Fruit fly (Drosophila melanogaster) whole organism, prepupa: ENCODE results near the gene VhaM9.7-c.

ENCODE experiments used
- Blimp-1 ChIP-seq: fragments of 200-800 bp; sonication (Bioruptor generic); optimal IDR thresholded peaks from 3 replicates; lab custom pipeline; 2017; ENCODE audit warnings: missing biosample characterization, missing genetic modification characterization, mild to moderate bottlenecking, moderate library complexity, missing genetic modification reagents
- CG10631 ChIP-seq: fragments of 200-800 bp; sonication (Bioruptor generic); optimal IDR thresholded peaks from 2 replicates; lab custom pipeline; 2016; ENCODE audit warnings: missing biosample characterization, missing genetic modification characterization
- CG10669 ChIP-seq: fragments of 200-800 bp; sonication (Bioruptor generic); optimal IDR thresholded peaks from 3 replicates; lab custom pipeline; 2018; ENCODE audit warnings: missing biosample characterization, mild to moderate bottlenecking, missing genetic modification characterization, moderate library complexity
- CG11294 ChIP-seq: fragments of 200-800 bp; sonication (Bioruptor generic); IDR thresholded peaks from 2 replicates; pipeline ENCODE4 v1.3.6; 2022; ENCODE audit warnings: missing biosample characterization, missing genetic modification characterization
- CG11762 ChIP-seq: fragments of 200-800 bp; sonication (Bioruptor generic); optimal IDR thresholded peaks from 3 replicates; lab custom pipeline; 2016; ENCODE audit warnings: missing biosample characterization, missing genetic modification characterization; ENCODE audit not compliant: insufficient read depth
- CG1621 ChIP-seq: fragments of 200-800 bp; sonication (Bioruptor generic); optimal IDR thresholded peaks from 3 replicates; lab custom pipeline; 2018; ENCODE audit warnings: missing biosample characterization, mild to moderate bottlenecking, missing genetic modification characterization
- CG16779 ChIP-seq: fragments of 200-800 bp; sonication (Bioruptor generic); optimal IDR thresholded peaks from 3 replicates; lab custom pipeline; 2017; ENCODE audit warnings: missing biosample characterization, mild to moderate bottlenecking, missing genetic modification characterization
- CG32006 ChIP-seq: fragments of 200-800 bp; sonication (Bioruptor generic); optimal IDR thresholded peaks from 3 replicates; lab custom pipeline; 2017; ENCODE audit warnings: missing biosample characterization, mild to moderate bottlenecking, missing genetic modification characterization
- CG34406 ChIP-seq: fragments of 200-800 bp; sonication (Bioruptor generic); optimal IDR thresholded peaks from 3 replicates; lab custom pipeline; 2016; ENCODE audit warnings: missing biosample characterization, missing genetic modification characterization
- CG3919 ChIP-seq: fragments of 200-800 bp; sonication (Bioruptor generic); optimal IDR thresholded peaks from 3 replicates; lab custom pipeline; 2016; ENCODE audit warnings: missing biosample characterization, missing genetic modification characterization
- CG6163 ChIP-seq: fragments of 200-800 bp; sonication (Bioruptor generic); IDR thresholded peaks from 3 replicates; pipeline ENCODE4 v1.3.6; 2022; ENCODE audit warnings: missing biosample characterization, missing genetic modification characterization
- CG6276 ChIP-seq: fragments of 200-800 bp; sonication (Bioruptor generic); optimal IDR thresholded peaks from 2 replicates; lab custom pipeline; 2017; ENCODE audit warnings: missing biosample characterization, mild to moderate bottlenecking, missing genetic modification characterization
- CG6808 ChIP-seq: fragments of 200-800 bp; sonication (Bioruptor generic); optimal IDR thresholded peaks from 3 replicates; lab custom pipeline; 2017; ENCODE audit warnings: missing biosample characterization, missing genetic modification characterization, mild to moderate bottlenecking, moderate library complexity, missing genetic modification reagents
- CG7368 ChIP-seq: fragments of 200-800 bp; sonication (Bioruptor generic); optimal IDR thresholded peaks from 3 replicates; lab custom pipeline; 2016; ENCODE audit warnings: missing biosample characterization, missing genetic modification characterization
- CG8119 ChIP-seq: fragments of 200-800 bp; sonication (Bioruptor generic); IDR thresholded peaks from 3 replicates; pipeline ENCODE4 v1.3.6; 2022; ENCODE audit warnings: missing biosample characterization, missing genetic modification characterization
- CG8319 ChIP-seq: fragments of 200-800 bp; sonication (Bioruptor generic); optimal IDR thresholded peaks from 3 replicates; lab custom pipeline; 2016; ENCODE audit warnings: missing biosample characterization, missing genetic modification characterization
- CG8632 ChIP-seq: fragments of 200-800 bp; sonication (Bioruptor generic); optimal IDR thresholded peaks from 3 replicates; lab custom pipeline; 2016; ENCODE audit warnings: missing biosample characterization, missing genetic modification characterization
- Eip75B ChIP-seq: fragments of 200-800 bp; sonication (Bioruptor generic); optimal IDR thresholded peaks from 3 replicates; lab custom pipeline; 2016; ENCODE audit warnings: missing biosample characterization, missing genetic modification characterization
- Eip78C ChIP-seq: fragments of 200-800 bp; sonication (Bioruptor generic); peaks from one replicate; lab custom pipeline; 2016; ENCODE audit warnings: missing biosample characterization, missing genetic modification characterization
- Ets96B ChIP-seq: fragments of 200-800 bp; optimal IDR thresholded peaks from 2 replicates; lab custom pipeline; 2019; ENCODE audit warnings: missing biosample characterization, mild to moderate bottlenecking, missing genetic modification characterization, moderate library complexity
- Gug ChIP-seq: fragments of 200-800 bp; sonication (Bioruptor generic); IDR thresholded peaks from 2 replicates; pipeline ENCODE4 v1.3.6; 2022; ENCODE audit warnings: missing biosample characterization, missing genetic modification characterization
- Hr38 ChIP-seq: sonication (Bioruptor generic); optimal IDR thresholded peaks from 2 replicates; lab custom pipeline; 2016; ENCODE audit warnings: missing biosample characterization, missing genetic modification characterization
- Hr4 ChIP-seq: fragments of 200-800 bp; sonication (Bioruptor generic); optimal IDR thresholded peaks from 3 replicates; lab custom pipeline; 2016; ENCODE audit warnings: missing biosample characterization, missing genetic modification characterization
- Smox ChIP-seq: fragments of 200-800 bp; sonication (Bioruptor generic); optimal IDR thresholded peaks from 3 replicates; lab custom pipeline; 2016; ENCODE audit warnings: missing biosample characterization, missing genetic modification characterization
- Sox102F ChIP-seq: fragments of 200-800 bp; sonication (Bioruptor generic); optimal IDR thresholded peaks from 2 replicates; lab custom pipeline; 2016; ENCODE audit warnings: missing biosample characterization, mild to moderate bottlenecking, missing genetic modification characterization
- Sox14 ChIP-seq: fragments of 200-800 bp; sonication (Bioruptor generic); optimal IDR thresholded peaks from 3 replicates; lab custom pipeline; 2016; ENCODE audit warnings: missing biosample characterization, missing genetic modification characterization
- Sox15 ChIP-seq: fragments of 200-800 bp; sonication (Bioruptor generic); optimal IDR thresholded peaks from 3 replicates; lab custom pipeline; 2016; ENCODE audit warnings: missing biosample characterization, missing genetic modification characterization
- achi ChIP-seq: fragments of 200-800 bp; sonication (Bioruptor generic); optimal IDR thresholded peaks from 3 replicates; lab custom pipeline; 2016; ENCODE audit warnings: missing biosample characterization, missing genetic modification characterization
- acj6 ChIP-seq: fragments of 200-800 bp; sonication (Bioruptor generic); optimal IDR thresholded peaks from 3 replicates; lab custom pipeline; 2016; ENCODE audit warnings: missing biosample characterization, missing genetic modification characterization
- cyc ChIP-seq: fragments of 200-800 bp; sonication (Bioruptor generic); optimal IDR thresholded peaks from 3 replicates; lab custom pipeline; 2016; ENCODE audit warnings: missing biosample characterization, missing genetic modification characterization
- dsx ChIP-seq: fragments of 200-800 bp; optimal IDR thresholded peaks from 3 replicates; lab custom pipeline; 2019; ENCODE audit warnings: missing biosample characterization, mild to moderate bottlenecking, missing genetic modification characterization, moderate library complexity; ENCODE audit not compliant: poor library complexity, severe bottlenecking
- eg ChIP-seq: fragments of 200-800 bp; sonication (Bioruptor generic); IDR thresholded peaks from 3 replicates; pipeline ENCODE4 v1.3.6; 2022; ENCODE audit warnings: missing biosample characterization, missing genetic modification characterization
- esn ChIP-seq: fragments of 200-800 bp; sonication (Bioruptor generic); optimal IDR thresholded peaks from 2 replicates; lab custom pipeline; 2016; ENCODE audit warnings: missing biosample characterization, mild to moderate bottlenecking, missing genetic modification characterization, moderate library complexity
- fd85E ChIP-seq: fragments of 200-800 bp; sonication (Bioruptor generic); optimal IDR thresholded peaks from 3 replicates; lab custom pipeline; 2016; ENCODE audit warnings: missing biosample characterization, missing genetic modification characterization
- lz ChIP-seq: fragments of 200-800 bp; sonication (Bioruptor generic); optimal IDR thresholded peaks from 3 replicates; lab custom pipeline; 2016; ENCODE audit warnings: missing biosample characterization, missing genetic modification characterization
- spab ChIP-seq: fragments of 200-800 bp; sonication (Bioruptor generic); optimal IDR thresholded peaks from 2 replicates; lab custom pipeline; 2017; ENCODE audit warnings: missing biosample characterization, mild to moderate bottlenecking, missing genetic modification characterization, missing genetic modification reagents
- ss ChIP-seq, 2 experiments: fragments of 200-800 bp; sonication (Bioruptor generic); optimal IDR thresholded peaks; 2 replicates in 1 of 2; 3 replicates in 1 of 2; lab custom pipeline; 2017 to 2018; ENCODE audit warnings: mild to moderate bottlenecking in 2 of 2, missing biosample characterization in 2 of 2, missing genetic modification characterization in 2 of 2, moderate library complexity in 1 of 2
- svp ChIP-seq: fragments of 200-800 bp; sonication (Bioruptor generic); peaks from one replicate; lab custom pipeline; 2016; ENCODE audit warnings: missing biosample characterization, missing genetic modification characterization
- topi ChIP-seq: fragments of 200-800 bp; sonication (Bioruptor generic); optimal IDR thresholded peaks from 3 replicates; lab custom pipeline; 2016; ENCODE audit warnings: missing biosample characterization, missing genetic modification characterization
- vri ChIP-seq: fragments of 200-800 bp; sonication (Bioruptor generic); optimal IDR thresholded peaks from 3 replicates; lab custom pipeline; 2016; ENCODE audit warnings: missing biosample characterization, mild to moderate bottlenecking, missing genetic modification characterization

Gene VhaM9.7-c

dm6 chr3L:4221792-4222191 is 35.1 kb upstream of the VhaM9.7-c start:
- TF ChIP-seq CG32006 (GFP tag; lab: Kevin White, UChicago) (no peak), CG3919 (GFP tag; lab: Kevin White, UChicago) (no peak), CG10631 (no peak), CG7368 (no peak), CG10669 (GFP tag; lab: Kevin White, UChicago) (no peak), svp (GFP tag; lab: Kevin White, UChicago) (peak; percentile 83), Smox (GFP tag; lab: Kevin White, UChicago) (no peak)

- peak; percentile 27 for TF ChIP-seq CG6276
- TF ChIP-seq svp (GFP tag; lab: Kevin White, UChicago) = peak; percentile 97
- TF ChIP-seq Eip75B (GFP tag; lab: Kevin White, UChicago) = no peak
- TF ChIP-seq CG32006 (GFP tag; lab: Kevin White, UChicago) = no peak
- peak in 1 of 2 experiments; percentile 10 for TF ChIP-seq ss (GFP tag; optimal IDR thresholded peaks at IDR 0.05; lab: Kevin White, UChicago)
- TF ChIP-seq CG10631 = no peak
- peak; percentile 3 for TF ChIP-seq CG6808 (GFP tag; lab: Kevin White, UChicago)
- TF ChIP-seq Eip78C = peak; percentile 24
- TF ChIP-seq CG1621 (tag; lab: Kevin White, UChicago) = peak; percentile 4
- TF ChIP-seq CG16779 (tag; lab: Kevin White, UChicago) = peak; percentile 40
- peak; percentile 16 for TF ChIP-seq dsx (GFP tag; lab: Kevin White, UChicago)
Measured at dm6 chr3L:4221226-4221770, 34.6 kb upstream of the VhaM9.7-c start.

dm6 chr3L:4220679-4221078 is 34.0 kb upstream of the VhaM9.7-c start:
- peak; percentile 16 for TF ChIP-seq Sox102F (GFP tag; lab: Kevin White, UChicago)
- TF ChIP-seq vri (GFP tag; lab: Kevin White, UChicago) = peak; percentile 77
- TF ChIP-seq Blimp-1 (GFP tag; lab: Kevin White, UChicago) = peak; percentile 41
- TF ChIP-seq Sox15 (GFP tag; lab: Kevin White, UChicago) = no peak
- TF ChIP-seq lz (GFP tag; lab: Kevin White, UChicago) = no peak
- TF ChIP-seq, all 60 proteins: peak for 3

- no peak for TF ChIP-seq ss (GFP tag; optimal IDR thresholded peaks at IDR 0.05; lab: Kevin White, UChicago)
- no peak for TF ChIP-seq Sox15 (GFP tag; lab: Kevin White, UChicago)
- no peak for TF ChIP-seq CG32006 (GFP tag; lab: Kevin White, UChicago)
- no peak for TF ChIP-seq CG10669 (GFP tag; lab: Kevin White, UChicago)
- no peak for TF ChIP-seq CG11294
- no peak for TF ChIP-seq CG8119 (GFP tag; lab: Robert Waterston, UW)
- no peak for TF ChIP-seq CG8632 (GFP tag; lab: Kevin White, UChicago)
- TF ChIP-seq eg (GFP tag; lab: Robert Waterston, UW) = peak; percentile 42; the same call in 1 of the 3 replicates
- TF ChIP-seq Hr4 (GFP tag; lab: Kevin White, UChicago) = no peak
- TF ChIP-seq CG1621 (tag; lab: Kevin White, UChicago) = no peak
- peak; percentile 1 for TF ChIP-seq CG6276
- TF ChIP-seq CG34406 (GFP tag; lab: Kevin White, UChicago) = no peak
- peak; percentile 70 for TF ChIP-seq svp (GFP tag; lab: Kevin White, UChicago)
- no peak for TF ChIP-seq fd85E
- TF ChIP-seq cyc (GFP tag; lab: Kevin White, UChicago) = no peak
- TF ChIP-seq topi (GFP tag; lab: Kevin White, UChicago) = no peak
- no peak for TF ChIP-seq esn (GFP tag; lab: Kevin White, UChicago)
- TF ChIP-seq spab (GFP tag; lab: Kevin White, UChicago) = no peak
- TF ChIP-seq CG11762 (GFP tag; lab: Kevin White, UChicago) = no peak
- no peak for TF ChIP-seq Hr38 (GFP tag; lab: Kevin White, UChicago)
- no peak for TF ChIP-seq acj6
- no peak for TF ChIP-seq Gug (GFP tag; lab: Robert Waterston, UW)
- TF ChIP-seq CG8319 = no peak
- no peak for TF ChIP-seq Sox14 (GFP tag; lab: Kevin White, UChicago)
- TF ChIP-seq Sox102F (GFP tag; lab: Kevin White, UChicago) = no peak
- TF ChIP-seq CG16779 (tag; lab: Kevin White, UChicago) = no peak
- TF ChIP-seq achi (GFP tag; lab: Kevin White, UChicago) = no peak
- TF ChIP-seq Ets96B = no peak
- TF ChIP-seq Eip78C = peak; percentile 48
- no peak for TF ChIP-seq CG10631
- TF ChIP-seq CG6163 (GFP tag; lab: Robert Waterston, UW) = peak; percentile 62
- TF ChIP-seq Smox (GFP tag; lab: Kevin White, UChicago) = no peak
- no peak for TF ChIP-seq CG6808 (GFP tag; lab: Kevin White, UChicago)
- TF ChIP-seq vri (GFP tag; lab: Kevin White, UChicago) = no peak
Measured at dm6 chr3L:4219291-4220228, 32.9 kb upstream of the VhaM9.7-c start.
